Worm (Caenorhabditis elegans) whole organism, young adult: ENCODE data around the gene F26D10.13.
A peak's percentile ranks its signal among the peaks of the same experiment; 100 is the strongest.

Experiments
- K11D2.4 ChIP-seq: fragments of 200-800 bp; sonication (Bioruptor generic); IDR thresholded peaks from 2 replicates; pipeline ENCODE4 v1.3.6; 2022; ENCODE audit warnings: missing genetic modification reagents, missing genetic modification characterization, missing compliant biosample characterization
- ceh-91 ChIP-seq: fragments of 200-800 bp; sonication (Bioruptor generic); IDR thresholded peaks from 2 replicates; pipeline ENCODE4 v1.3.6; 2022; ENCODE audit warnings: missing genetic modification reagents, missing genetic modification characterization, missing compliant biosample characterization
- madf-10 ChIP-seq: sonication (generic microtip); optimal IDR thresholded peaks from 2 replicates; lab custom pipeline; 2016; ENCODE audit warnings: mild to moderate bottlenecking, missing genetic modification characterization, missing compliant biosample characterization
- nfya-1 ChIP-seq: sonication (generic microtip); optimal IDR thresholded peaks from 2 replicates; lab custom pipeline; 2017; ENCODE audit warnings: antibody characterized with exemption, missing compliant biosample characterization, missing genetic modification characterization, borderline replicate concordance; ENCODE audit not compliant: insufficient read depth
- snpc-4 ChIP-seq, 5 experiments: fragments of 150-350 bp in 1 of 5; sonication (generic microtip) in 4 of 5; optimal IDR thresholded peaks; 2 replicates each; lab custom pipeline; 2014 to 2018; ENCODE audit warnings: missing genetic modification characterization in 5 of 5, missing biosample characterization in 3 of 5, antibody characterized with exemption in 2 of 5, mild to moderate bottlenecking in 2 of 5, missing compliant biosample characterization in 2 of 5, missing genotype in 2 of 5, moderate library complexity in 2 of 5, missing genetic modification reagents in 1 of 5

DNA sequence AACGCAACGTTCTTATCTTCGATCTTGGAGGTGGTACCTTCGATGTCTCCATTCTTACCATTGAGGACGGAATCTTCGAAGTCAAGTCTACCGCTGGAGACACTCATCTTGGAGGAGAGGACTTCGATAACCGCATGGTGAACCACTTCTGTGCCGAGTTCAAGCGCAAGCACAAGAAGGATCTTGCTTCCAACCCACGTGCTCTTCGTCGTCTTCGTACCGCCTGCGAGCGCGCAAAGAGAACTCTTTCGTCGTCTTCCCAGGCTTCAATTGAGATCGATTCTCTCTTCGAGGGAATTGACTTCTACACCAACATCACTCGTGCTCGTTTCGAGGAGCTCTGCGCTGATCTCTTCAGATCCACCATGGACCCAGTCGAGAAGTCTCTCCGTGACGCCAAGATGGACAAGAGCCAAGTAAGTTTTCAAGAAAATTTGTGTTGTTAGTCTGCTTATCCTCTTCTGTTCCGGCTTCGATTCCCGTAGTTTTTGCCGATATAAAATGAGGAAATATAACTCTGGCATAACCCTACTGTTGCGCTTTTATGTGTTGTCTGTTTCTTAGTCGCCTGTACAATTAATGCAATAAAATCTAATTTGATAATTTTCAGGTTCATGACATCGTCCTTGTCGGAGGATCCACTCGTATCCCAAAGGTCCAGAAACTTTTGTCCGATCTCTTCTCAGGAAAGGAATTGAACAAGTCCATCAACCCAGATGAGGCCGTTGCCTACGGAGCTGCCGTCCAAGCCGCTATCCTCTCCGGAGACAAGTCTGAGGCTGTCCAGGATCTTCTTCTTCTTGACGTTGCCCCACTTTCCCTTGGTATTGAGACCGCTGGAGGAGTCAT is 15.2 kb upstream of the F26D10.13 start:
- TF ChIP-seq madf-10 (tag; lab: Kevin White, UChicago) (no peak), ceh-91 (GFP tag; lab: Robert Waterston, UW) (no peak), K11D2.4 (GFP tag; lab: Robert Waterston, UW) (peak; percentile 52; the same call in 1 of the 2 replicates), snpc-4 (GFP tag; optimal IDR thresholded peaks at IDR 0.05; lab: Kevin White, UChicago) (no peak), snpc-4 (tag; optimal IDR thresholded peaks at IDR 0.05; lab: Kevin White, UChicago) (peak in 2 of 4 experiments; percentile 18 to 59), nfya-1 (tag; lab: Kevin White, UChicago) (no peak)
